Fruit fly (Drosophila melanogaster): ENCODE results near the gene Gr93c.

The Gr93c gene

dm6 chr3R:21856098-21856872, 11.2 kb upstream of the Gr93c start, which contains the start of gene glec (continued):
- TF ChIP-seq ss (GFP tag; optimal IDR thresholded peaks at IDR 0.05) (peak in 1 of 2 experiments; percentile 25), CG15336 (GFP tag; IDR thresholded peaks at IDR 0.05) (peak; percentile 44), CG6276 (GFP tag; optimal IDR thresholded peaks at IDR 0.05) (peak; percentile 14), Smox (GFP tag; optimal IDR thresholded peaks at IDR 0.05) (peak; percentile 77), CG7368 (GFP tag; optimal IDR thresholded peaks at IDR 0.05) (no peak), CG8119 (GFP tag; IDR thresholded peaks at IDR 0.05) (peak; percentile 64), Ets21C (GFP tag; optimal IDR thresholded peaks at IDR 0.05) (no peak), Sox102F (GFP tag; optimal IDR thresholded peaks at IDR 0.05) (peak; percentile 82), topi (GFP tag; optimal IDR thresholded peaks at IDR 0.05) (peak; percentile 36), fd59A (GFP tag; optimal IDR thresholded peaks at IDR 0.05) (no peak), fd85E (GFP tag; optimal IDR thresholded peaks at IDR 0.05) (peak; percentile 1)

DNA sequence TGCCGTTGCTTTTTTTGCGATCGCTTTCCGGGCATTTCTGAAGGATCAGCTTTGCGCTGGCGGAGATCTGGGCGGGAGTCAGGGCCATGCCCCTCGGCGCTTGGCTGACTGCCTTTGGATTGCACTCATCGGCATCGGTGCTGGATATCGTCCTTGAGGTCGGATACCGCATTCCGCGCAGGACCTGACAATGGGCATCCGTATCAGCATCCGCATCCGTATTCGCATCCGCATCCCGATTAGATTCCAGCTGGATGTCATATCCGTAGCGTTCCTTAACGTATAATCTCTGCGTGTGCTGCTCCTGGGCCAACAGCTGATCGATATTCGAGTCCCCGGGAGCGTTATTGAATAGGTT, 10.4 kb upstream of the Gr93c start:
- TF ChIP-seq CG6163 (GFP tag; IDR thresholded peaks at IDR 0.05) (peak; percentile 19; the same call in 1 of the 3 replicates), fkh (GFP tag; optimal IDR thresholded peaks at IDR 0.05) (no peak)

dm6 chr3R:21854574-21855468, 9.8 kb upstream of the Gr93c start:
- TF ChIP-seq eg (GFP tag; IDR thresholded peaks at IDR 0.05) (no peak), Eip78C (GFP tag) (peak; percentile 59)

- peak; percentile 78 for TF ChIP-seq Eip93F (GFP tag; optimal IDR thresholded peaks at IDR 0.05)
- TF ChIP-seq svp (GFP tag): peak; percentile 96
- no peak for TF ChIP-seq CG31627 (GFP tag; optimal IDR thresholded peaks at IDR 0.05)
- peak; percentile 82 for TF ChIP-seq vri (GFP tag; optimal IDR thresholded peaks at IDR 0.05)
- peak; percentile 29 for TF ChIP-seq Hr4 (GFP tag; optimal IDR thresholded peaks at IDR 0.05)
- peak; percentile 43 for TF ChIP-seq net (GFP tag; optimal IDR thresholded peaks at IDR 0.05)
- peak; percentile 52 for TF ChIP-seq Sox102F (GFP tag; optimal IDR thresholded peaks at IDR 0.05)
- peak; percentile 6 for TF ChIP-seq cyc (GFP tag; optimal IDR thresholded peaks at IDR 0.05)
- peak; percentile 79 for TF ChIP-seq Eip78C (GFP tag)
- TF ChIP-seq fd59A (GFP tag; optimal IDR thresholded peaks at IDR 0.05): no peak
- TF ChIP-seq CG8632 (GFP tag; optimal IDR thresholded peaks at IDR 0.05): peak; percentile 61
- TF ChIP-seq salr (GFP tag; optimal IDR thresholded peaks at IDR 0.05): no peak
- no peak for TF ChIP-seq dac (GFP tag; optimal IDR thresholded peaks at IDR 0.05)
- no peak for TF ChIP-seq Sox15 (GFP tag; optimal IDR thresholded peaks at IDR 0.05)
- TF ChIP-seq Met (GFP tag; optimal IDR thresholded peaks at IDR 0.05): peak; percentile 34
- TF ChIP-seq Gug (GFP tag; IDR thresholded peaks at IDR 0.05): no peak
- TF ChIP-seq CG1621 (tag; optimal IDR thresholded peaks at IDR 0.05): peak; percentile 19
- peak; percentile 50 for TF ChIP-seq CG3919 (GFP tag; optimal IDR thresholded peaks at IDR 0.05)
- TF ChIP-seq CG32006 (GFP tag; optimal IDR thresholded peaks at IDR 0.05): no peak
- TF ChIP-seq topi (GFP tag; optimal IDR thresholded peaks at IDR 0.05): peak; percentile 26
- peak; percentile 64 for TF ChIP-seq Lpt (GFP tag; optimal IDR thresholded peaks at IDR 0.05)
- TF ChIP-seq Eip75B (GFP tag; optimal IDR thresholded peaks at IDR 0.05): peak; percentile 76
- TF ChIP-seq Smox (GFP tag; optimal IDR thresholded peaks at IDR 0.05): peak; percentile 11
- peak; percentile 15 for TF ChIP-seq Blimp-1 (GFP tag; optimal IDR thresholded peaks at IDR 0.05)
- TF ChIP-seq CG6163 (GFP tag; IDR thresholded peaks at IDR 0.05): peak; percentile 77; the same call in 2 of the 3 replicates
- TF ChIP-seq CG16779 (tag; optimal IDR thresholded peaks at IDR 0.05): peak; percentile 42
- TF ChIP-seq CG10631 (GFP tag; optimal IDR thresholded peaks at IDR 0.05): no peak
- peak; percentile 67 for TF ChIP-seq CG15336 (GFP tag; IDR thresholded peaks at IDR 0.05)
- TF ChIP-seq dsx (GFP tag; optimal IDR thresholded peaks at IDR 0.05; ENCODE audit: poor library complexity, severe bottlenecking): peak; percentile 40
- peak; percentile 75 for TF ChIP-seq CG9139 (GFP tag; optimal IDR thresholded peaks at IDR 0.05)
- peak; percentile 69 for TF ChIP-seq CG11762 (GFP tag; optimal IDR thresholded peaks at IDR 0.05; ENCODE audit: insufficient read depth)
- no peak for TF ChIP-seq Ets21C (GFP tag; optimal IDR thresholded peaks at IDR 0.05)
- peak; percentile 51 for TF ChIP-seq fd85E (GFP tag; optimal IDR thresholded peaks at IDR 0.05)
These were observed 8.8 kb upstream of the Gr93c start for dm6 chr3R:21853618-21854573.

Data from whole organism, prepupa.